Worm (Caenorhabditis elegans): Measurements from ENCODE around the gene F11D11.6.

ce11 chrV:18776245-18776737 lies 23.4 kb upstream of the F11D11.6 start, which contains the start of gene Y17D7B.4:
- TF ChIP-seq lsy-2 (tag; optimal IDR thresholded peaks at IDR 0.05) (no peak), blmp-1 (tag; optimal IDR thresholded peaks at IDR 0.05) (no peak), ztf-11 (tag; optimal IDR thresholded peaks at IDR 0.05) (no peak), lin-13 (tag; optimal IDR thresholded peaks at IDR 0.05) (no peak), mab-5 (tag; optimal IDR thresholded peaks at IDR 0.05) (no peak)
